Fruit fly (Drosophila melanogaster) whole organism, embryonic: ENCODE data around the gene EMC5.

Experiments used
- Asciz ChIP-seq: fragments of 200-800 bp; sonication (Bioruptor generic); optimal IDR thresholded peaks from 2 replicates; lab custom pipeline; 2017; ENCODE audit warnings: missing biosample characterization, mild to moderate bottlenecking, missing genetic modification characterization, missing genetic modification reagents
- Oaz ChIP-seq: fragments of 200-800 bp; sonication (Bioruptor generic); IDR thresholded peaks from 2 replicates; pipeline ENCODE4 v1.3.6; 2022; ENCODE audit warnings: missing biosample characterization, missing genetic modification characterization
- otp ChIP-seq: fragments of 200-800 bp; sonication (Bioruptor generic); IDR thresholded peaks from 3 replicates; pipeline ENCODE4, ENCODE4 v1.3.6; 2022; ENCODE audit warnings: missing biosample characterization, missing genetic modification characterization
- seq ChIP-seq: fragments of 200-800 bp; sonication (Bioruptor generic); IDR thresholded peaks from 2 replicates; pipeline ENCODE4 v1.3.6; 2022; ENCODE audit warnings: missing biosample characterization, missing genetic modification characterization
- vnd ChIP-seq: fragments of 200-800 bp; sonication (Bioruptor generic); IDR thresholded peaks from 3 replicates; pipeline ENCODE4 v1.3.6; 2022; ENCODE audit warnings: missing biosample characterization, missing genetic modification characterization; ENCODE audit not compliant: partially characterized antibody

DNA sequence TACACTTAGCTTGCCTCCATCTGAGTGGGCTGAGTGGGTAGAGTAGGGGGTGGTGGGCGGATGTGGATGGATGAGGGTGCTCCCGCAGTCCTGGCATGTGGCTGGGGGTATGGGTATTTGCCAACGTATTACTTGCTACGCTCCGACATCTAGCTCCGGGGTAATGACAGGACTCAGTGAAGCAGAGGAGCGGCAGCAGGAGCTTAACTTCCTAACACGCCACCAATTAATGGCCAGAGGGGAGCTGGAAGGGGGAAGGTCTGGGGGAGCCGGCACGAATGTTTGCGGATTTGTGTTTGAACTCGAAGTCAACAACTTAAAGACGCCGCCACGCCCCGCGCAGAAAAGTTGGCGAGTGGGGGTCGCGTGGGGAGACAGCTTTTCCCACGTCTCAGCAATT is 30.8 kb downstream of the EMC5 start:
- no peak for TF ChIP-seq otp (GFP tag; lab: Robert Waterston, UW)
- TF ChIP-seq Oaz (GFP tag; lab: Robert Waterston, UW): no peak
- TF ChIP-seq seq (GFP tag; lab: Robert Waterston, UW): no peak
- no peak for TF ChIP-seq vnd (GFP tag; lab: Robert Waterston, UW)
- TF ChIP-seq Asciz (GFP tag; lab: Kevin White, UChicago): no peak
